Fruit fly (Drosophila melanogaster): Measurements from ENCODE around the gene oc.

oc gene

dm6 chrX:8656550-8657431 lies 6.3 kb upstream of the oc start (continued):
- TF ChIP-seq stc (GFP tag; IDR thresholded peaks at IDR 0.05) (peak; percentile 39; the same call in 1 of the 2 replicates), CG3726 (GFP tag; IDR thresholded peaks at IDR 0.05) (no peak), CG13296 (GFP tag; optimal IDR thresholded peaks at IDR 0.05) (peak; percentile 15), Doc2 (GFP tag; IDR thresholded peaks at IDR 0.05) (no peak), lov (optimal IDR thresholded peaks at IDR 0.05) (no peak), lov (GFP tag; IDR thresholded peaks at IDR 0.05) (0 out of 3 replicates have a peak, but pooled peaks have one; percentile 64), tin (GFP tag; optimal IDR thresholded peaks at IDR 0.05) (peak; percentile 79), ap (GFP tag; IDR thresholded peaks at IDR 0.05) (peak; percentile 54; the same call in 1 of the 2 replicates), CG32767 (GFP tag; IDR thresholded peaks at IDR 0.05) (no peak), mld (GFP tag; IDR thresholded peaks at IDR 0.05; ENCODE audit: partially characterized antibody) (no peak), CG11085 (GFP tag; IDR thresholded peaks at IDR 0.05) (no peak), ac (GFP tag; optimal IDR thresholded peaks at IDR 0.05) (peak; percentile 71), Ravus (GFP tag; IDR thresholded peaks at IDR 0.05) (no peak; the same call in 1 of the 2 replicates), CG4730 (GFP tag; IDR thresholded peaks at IDR 0.05) (peak; percentile 66), CG18476 (GFP tag; optimal IDR thresholded peaks at IDR 0.05) (peak; percentile 32), CG12071 (GFP tag; optimal IDR thresholded peaks at IDR 0.05) (peak; percentile 13), B-H1 (GFP tag; IDR thresholded peaks at IDR 0.05) (peak; percentile 55), pfk (GFP tag; optimal IDR thresholded peaks at IDR 0.05) (no peak), CG11504 (tag; optimal IDR thresholded peaks at IDR 0.05) (peak; percentile 77), nau (GFP tag; optimal IDR thresholded peaks at IDR 0.05) (peak; percentile 14), BtbVII (GFP tag; optimal IDR thresholded peaks at IDR 0.05) (no peak), Usf (GFP tag; optimal IDR thresholded peaks at IDR 0.05) (peak; percentile 61), CG2875 (GFP tag; optimal IDR thresholded peaks at IDR 0.05) (peak; percentile 58), CG33557 (GFP tag; optimal IDR thresholded peaks at IDR 0.05) (peak; percentile 92), pb (GFP tag; optimal IDR thresholded peaks at IDR 0.05) (peak; percentile 54), scrt (GFP tag; optimal IDR thresholded peaks at IDR 0.05) (peak; percentile 24), schlank (tag; optimal IDR thresholded peaks at IDR 0.05) (no peak), ind (GFP tag; optimal IDR thresholded peaks at IDR 0.05) (peak; percentile 55), Taf1 (GFP tag; IDR thresholded peaks at IDR 0.05) (no peak), CG4617 (GFP tag; optimal IDR thresholded peaks at IDR 0.05; ENCODE audit: borderline replicate concordance) (peak; percentile 41), CG3995 (GFP tag; optimal IDR thresholded peaks at IDR 0.05) (no peak), sens-2 (GFP tag; IDR thresholded peaks at IDR 0.05) (peak; percentile 61), Sin3A (optimal IDR thresholded peaks at IDR 0.05) (no peak), wek (GFP tag; optimal IDR thresholded peaks at IDR 0.05) (no peak), hb (GFP tag; IDR thresholded peaks at IDR 0.05; ENCODE audit: partially characterized antibody) (no peak), maf-S (GFP tag; optimal IDR thresholded peaks at IDR 0.05) (peak; percentile 66), gt (GFP tag; IDR thresholded peaks at IDR 0.05) (no peak), Hmx (GFP tag; optimal IDR thresholded peaks at IDR 0.05) (no peak), pita (GFP tag; optimal IDR thresholded peaks at IDR 0.05) (no peak), Max (GFP tag; optimal IDR thresholded peaks at IDR 0.05) (peak; percentile 16), CG4820 (GFP tag; optimal IDR thresholded peaks at IDR 0.05) (peak; percentile 84), dpn (GFP tag; optimal IDR thresholded peaks at IDR 0.05) (peak; percentile 65 to 67), CG4404 (GFP tag; IDR thresholded peaks at IDR 0.05) (peak; percentile 82), CG10147 (GFP tag; optimal IDR thresholded peaks at IDR 0.05) (peak; percentile 42), Drgx (GFP tag; IDR thresholded peaks at IDR 0.05) (peak; percentile 19; the same call in 1 of the 2 replicates), peb (GFP tag; IDR thresholded peaks at IDR 0.05) (peak; percentile 13; the same call in 1 of the 2 replicates), CG4282 (GFP tag; optimal IDR thresholded peaks at IDR 0.05) (peak; percentile 27), Ada2b (GFP tag; IDR thresholded peaks at IDR 0.05) (peak; percentile 69), abd-A (tag; optimal IDR thresholded peaks at IDR 0.05) (no peak)
